Worm (Caenorhabditis elegans): Measurements from ENCODE around the gene Y39A1A.27.

Gene Y39A1A.27

DNA sequence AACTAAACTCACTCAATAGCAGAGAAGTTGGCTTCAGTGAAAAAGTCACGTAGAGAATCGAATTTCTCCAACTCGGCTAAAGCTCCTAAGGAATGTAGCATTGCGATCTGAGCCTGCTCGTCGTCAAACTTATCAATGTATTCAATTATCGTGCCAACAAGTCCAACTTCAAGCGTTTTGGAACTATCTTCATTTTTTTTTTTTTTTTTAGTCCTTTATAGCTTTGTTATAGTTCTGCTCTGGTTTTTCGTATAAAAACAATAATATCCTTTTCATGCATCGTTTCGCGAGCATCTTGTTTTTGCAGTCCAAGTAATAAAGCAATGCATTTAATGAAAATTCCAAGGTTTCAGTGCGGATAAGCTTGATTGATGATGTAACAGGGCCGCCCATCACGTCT lies 50.3 kb downstream of the Y39A1A.27 start, which contains the start of gene Y39A1A.31:
Gene Y39A1A.31 (minus strand): TSS at position 101 of the 400 bp plus-strand sequence.
- TF ChIP-seq ces-1 (GFP tag; optimal IDR thresholded peaks at IDR 0.05) (no peak), egl-27 (tag; optimal IDR thresholded peaks at IDR 0.05) (no peak), fkh-8 (tag; optimal IDR thresholded peaks at IDR 0.05) (no peak), grh-1 (GFP tag; IDR thresholded peaks at IDR 0.05) (no peak), elt-3 (tag; optimal IDR thresholded peaks at IDR 0.05) (no peak), sox-4 (tag; optimal IDR thresholded peaks at IDR 0.05) (no peak), unc-98 (GFP tag; IDR thresholded peaks at IDR 0.05) (no peak), Y116A8C.19 (tag; optimal IDR thresholded peaks at IDR 0.05; ENCODE audit: borderline replicate concordance) (no peak)

Measured in whole organism, L1 larva.